Fruit fly (Drosophila melanogaster): ENCODE measurements around the gene ATPsyndelta.

DNA sequence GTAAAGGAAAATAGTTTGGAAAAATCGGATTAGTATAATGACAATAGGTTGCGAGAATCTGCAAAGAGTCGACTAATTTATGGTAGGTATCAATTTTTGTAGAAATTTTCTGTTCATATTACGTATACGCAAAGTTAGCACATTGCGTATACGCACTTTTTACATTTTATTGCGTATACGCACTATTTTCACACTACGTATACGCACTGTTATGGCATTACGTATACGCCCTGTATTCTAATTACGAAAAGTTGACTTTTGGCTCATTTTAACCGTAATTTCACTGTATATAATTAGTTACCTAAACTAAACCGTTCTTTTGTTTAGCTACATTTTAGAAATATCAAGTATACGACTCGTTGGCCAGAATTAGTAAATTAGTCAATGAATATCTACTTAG, 30.1 kb downstream of the ATPsyndelta start:
- no peak for TF ChIP-seq CG32532 (GFP tag; IDR thresholded peaks at IDR 0.05)
- no peak for TF ChIP-seq CG8281 (tag; optimal IDR thresholded peaks at IDR 0.05)
- no peak for TF ChIP-seq CG11456 (GFP tag; IDR thresholded peaks at IDR 0.05)
- TF ChIP-seq jigr1 (GFP tag; IDR thresholded peaks at IDR 0.05) = no peak
- no peak for TF ChIP-seq CG17829 (tag; optimal IDR thresholded peaks at IDR 0.05)
- TF ChIP-seq Atf3 (GFP tag; optimal IDR thresholded peaks at IDR 0.05) = no peak
- TF ChIP-seq CHES-1-like (GFP tag; optimal IDR thresholded peaks at IDR 0.05) = no peak
- TF ChIP-seq zen2 (GFP tag; IDR thresholded peaks at IDR 0.05; ENCODE audit: partially characterized antibody) = no peak
- no peak for TF ChIP-seq CG1233 (GFP tag; optimal IDR thresholded peaks at IDR 0.05)
- TF ChIP-seq CG31224 (GFP tag; IDR thresholded peaks at IDR 0.05) = no peak
- no peak for TF ChIP-seq fru (optimal IDR thresholded peaks at IDR 0.05)
- TF ChIP-seq CG4360 (GFP tag; IDR thresholded peaks at IDR 0.05) = no peak

All from whole organism, embryonic.